Fruit fly (Drosophila melanogaster): ENCODE data around the gene Sh.

The Sh gene

DNA sequence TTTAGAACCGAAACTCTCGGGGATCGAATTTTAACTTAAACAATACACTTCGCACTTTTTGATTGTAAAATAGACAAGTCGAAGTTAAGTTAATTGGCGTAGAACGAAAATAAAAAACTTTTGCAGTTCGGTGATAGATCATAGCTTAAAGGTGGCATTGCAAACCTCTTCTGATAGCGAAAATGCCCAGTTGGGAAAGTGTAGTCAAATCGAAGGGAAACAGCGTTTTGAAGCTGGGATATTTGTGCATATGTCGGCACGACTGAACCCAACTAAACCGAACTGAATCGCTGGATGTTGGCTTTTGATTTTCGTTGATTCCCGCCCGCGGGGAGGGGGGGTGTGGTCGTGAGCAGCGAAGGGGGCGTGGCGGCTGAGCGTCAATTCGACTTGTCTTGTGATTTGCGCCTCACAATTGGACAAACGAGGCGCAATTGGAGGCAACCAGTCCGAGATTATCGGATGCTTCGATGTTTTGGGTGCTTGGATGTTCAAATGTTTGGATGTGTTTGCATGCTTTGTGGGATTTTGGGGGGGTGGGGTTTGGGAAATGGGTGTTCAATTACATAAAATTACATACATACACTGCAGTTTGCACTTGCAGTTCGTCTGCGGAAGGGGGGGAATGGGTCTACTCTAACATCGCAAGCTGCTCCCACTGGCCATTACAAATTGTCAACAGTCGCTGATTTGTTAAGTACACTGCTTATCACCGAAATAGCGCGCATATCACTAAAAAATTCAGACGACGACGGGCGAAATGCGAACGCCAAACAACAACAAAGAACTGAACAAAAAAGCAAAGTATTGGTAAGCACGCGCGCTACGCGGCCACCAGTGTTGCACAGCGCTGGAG is 21.8 kb upstream of the Sh start:
- no peak for TF ChIP-seq noc (tag; optimal IDR thresholded peaks at IDR 0.05)

DNA sequence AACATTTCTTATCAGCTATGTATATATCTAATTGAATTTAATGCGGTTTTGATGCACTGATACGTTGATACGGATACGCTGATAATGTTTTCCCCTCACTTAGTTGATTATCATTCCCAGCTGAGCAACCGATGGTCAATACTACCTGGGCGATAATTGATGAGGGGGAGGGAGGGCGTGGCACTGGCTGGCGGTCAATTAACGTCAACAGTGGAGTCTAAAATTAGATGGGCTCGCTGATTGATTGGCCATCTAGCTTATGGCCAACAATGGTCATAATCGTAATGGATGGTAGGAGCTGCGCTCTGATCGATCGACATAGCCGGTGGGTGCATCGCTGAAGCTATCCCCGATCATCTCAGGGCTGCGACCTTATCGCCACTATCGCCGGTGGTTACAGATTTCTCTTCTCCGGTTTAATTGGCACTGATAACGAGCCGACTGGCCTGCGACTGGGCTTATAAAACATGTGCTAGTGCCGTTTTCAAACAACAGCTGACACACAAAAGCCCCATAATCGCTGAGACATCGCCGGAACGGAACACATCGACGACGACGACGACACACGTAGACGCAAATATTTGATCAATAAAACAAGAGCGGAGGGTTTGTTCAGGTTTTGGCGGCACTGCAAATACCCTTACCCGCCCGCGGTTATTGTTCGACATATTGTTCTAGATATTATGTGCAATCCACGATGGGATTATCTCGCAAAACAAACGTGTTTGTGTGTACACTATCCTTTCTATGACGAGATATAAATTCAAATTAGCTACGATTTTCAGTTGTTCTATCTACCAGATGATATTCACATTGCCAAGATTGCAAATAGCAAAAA is 20.7 kb upstream of the Sh start:
- no peak for TF ChIP-seq noc (tag; optimal IDR thresholded peaks at IDR 0.05)

DNA sequence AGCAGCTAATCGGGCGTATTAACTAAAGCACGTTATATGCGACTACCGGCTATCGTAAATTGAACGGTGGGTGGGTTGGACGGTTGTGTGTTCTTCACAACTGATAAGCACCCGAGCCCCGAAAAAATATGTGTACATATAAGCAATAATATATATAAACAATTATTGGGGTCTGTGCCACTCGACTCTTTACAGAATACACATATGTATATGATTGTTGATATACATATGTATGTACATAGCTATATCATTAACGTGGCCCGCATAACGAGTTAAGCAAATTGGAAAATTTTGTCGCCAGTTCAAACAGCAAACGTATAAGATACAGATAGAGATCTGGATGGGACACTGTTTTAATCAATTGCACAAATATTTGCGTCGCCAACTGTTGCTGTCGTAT is 19.6 kb upstream of the Sh start:
- no peak for TF ChIP-seq noc (tag; optimal IDR thresholded peaks at IDR 0.05)

DNA sequence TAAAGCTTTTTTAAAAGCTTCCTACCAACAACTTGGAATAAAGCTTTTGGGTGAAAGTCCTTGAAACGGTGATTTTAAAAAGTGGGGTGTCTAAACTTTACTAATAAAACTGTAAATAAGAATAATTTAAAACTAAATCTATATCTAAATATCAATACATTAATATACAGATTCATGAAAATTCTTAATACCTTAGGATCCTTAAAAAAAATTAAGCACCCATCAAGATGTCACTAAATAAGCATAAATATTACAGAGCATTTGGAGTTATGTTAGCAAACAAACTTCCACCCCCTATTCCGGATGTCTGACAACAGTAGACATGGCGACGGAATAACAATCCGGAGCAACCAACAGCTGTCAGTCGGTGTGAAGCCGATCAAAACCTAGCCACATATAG is 1.1 kb upstream of the Sh start, which contains the start of gene Dhc16F:
TSS of gene Dhc16F (plus strand) at position 301 of the 400 bp plus-strand sequence.
- no peak for TF ChIP-seq noc (tag; optimal IDR thresholded peaks at IDR 0.05)

DNA sequence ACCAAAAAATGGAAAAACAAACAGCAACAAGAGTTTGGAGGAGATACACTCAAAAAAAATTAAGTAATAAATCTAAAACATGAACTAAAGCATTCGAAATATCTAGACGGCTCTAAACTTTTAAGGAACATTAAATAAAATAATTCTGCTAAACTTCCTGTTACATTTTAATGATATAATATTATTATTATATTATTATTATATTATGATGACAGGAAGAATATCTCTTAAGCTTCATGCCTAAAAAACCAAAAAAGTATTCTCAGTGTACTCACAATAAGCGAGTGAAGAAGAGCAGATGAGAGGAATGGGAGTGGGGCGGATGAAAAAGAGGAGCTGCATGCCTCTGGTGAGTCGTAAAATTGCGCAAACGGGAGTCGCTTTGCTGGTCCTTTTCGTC is 4.9 kb downstream of the Sh start:
- TF ChIP-seq noc (tag; optimal IDR thresholded peaks at IDR 0.05) = no peak

DNA sequence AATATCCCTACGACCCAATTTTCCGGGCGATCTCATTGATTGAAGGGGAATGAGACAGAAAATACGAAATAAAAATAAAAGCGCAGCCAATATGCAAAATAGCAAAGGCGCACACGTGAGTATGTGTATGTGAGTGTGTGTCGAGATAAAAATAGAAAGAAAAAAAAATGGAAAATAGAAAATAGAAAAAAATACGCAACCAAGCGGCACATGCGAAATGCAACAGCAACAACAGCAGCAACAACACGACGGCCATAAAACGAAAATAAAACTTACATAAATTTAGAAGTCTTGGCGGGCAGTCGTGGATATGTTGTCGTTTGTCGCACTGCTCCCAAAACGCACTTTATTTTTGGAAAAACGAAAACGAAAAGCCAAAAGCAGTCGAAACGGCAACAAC is 5.8 kb downstream of the Sh start:
- no peak for TF ChIP-seq noc (tag; optimal IDR thresholded peaks at IDR 0.05)

DNA sequence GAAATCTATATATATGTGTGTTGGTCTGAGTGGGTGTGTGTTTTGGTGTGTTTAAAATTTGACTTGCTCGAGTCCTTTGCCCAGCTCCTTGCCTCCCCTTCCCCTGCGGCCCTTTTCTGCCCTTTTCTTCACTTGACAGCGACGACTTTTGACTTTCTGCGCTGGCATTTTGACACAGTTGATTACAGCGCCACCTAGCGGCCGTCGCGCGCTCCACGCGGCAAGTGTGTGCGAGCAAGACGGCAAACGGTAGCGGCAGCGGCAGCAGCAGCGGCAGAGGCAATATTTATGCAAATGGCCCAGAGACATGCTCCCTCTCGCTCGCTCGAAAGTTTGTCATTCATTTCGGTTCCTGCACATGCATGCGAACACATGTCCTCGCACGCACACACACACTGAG is 10.9 kb downstream of the Sh start:
- no peak for TF ChIP-seq noc (tag; optimal IDR thresholded peaks at IDR 0.05)

DNA sequence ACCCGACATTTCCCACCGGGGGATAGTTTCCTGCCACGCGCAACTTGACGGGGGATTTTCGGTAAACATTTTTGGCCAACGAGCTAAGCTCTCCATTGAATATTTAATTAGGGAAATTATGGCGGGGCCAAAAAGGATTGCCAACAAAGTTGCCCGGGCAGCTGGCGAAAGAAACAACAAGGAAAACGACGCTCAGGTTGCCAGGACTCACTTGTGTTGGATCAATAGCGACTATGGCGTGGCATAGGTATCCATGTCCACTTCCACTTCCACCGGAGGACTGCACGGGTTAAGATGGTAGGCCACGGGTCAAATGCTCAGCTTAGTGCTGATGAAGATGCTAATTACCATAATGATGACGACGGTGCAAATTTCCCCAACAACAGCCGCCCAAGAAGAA is 19.4 kb downstream of the Sh start, which contains the start of gene CG15373:
TSS of gene CG15373 (plus strand) at position 301 of the 400 bp plus-strand sequence.
- no peak for TF ChIP-seq noc (tag; optimal IDR thresholded peaks at IDR 0.05)

DNA sequence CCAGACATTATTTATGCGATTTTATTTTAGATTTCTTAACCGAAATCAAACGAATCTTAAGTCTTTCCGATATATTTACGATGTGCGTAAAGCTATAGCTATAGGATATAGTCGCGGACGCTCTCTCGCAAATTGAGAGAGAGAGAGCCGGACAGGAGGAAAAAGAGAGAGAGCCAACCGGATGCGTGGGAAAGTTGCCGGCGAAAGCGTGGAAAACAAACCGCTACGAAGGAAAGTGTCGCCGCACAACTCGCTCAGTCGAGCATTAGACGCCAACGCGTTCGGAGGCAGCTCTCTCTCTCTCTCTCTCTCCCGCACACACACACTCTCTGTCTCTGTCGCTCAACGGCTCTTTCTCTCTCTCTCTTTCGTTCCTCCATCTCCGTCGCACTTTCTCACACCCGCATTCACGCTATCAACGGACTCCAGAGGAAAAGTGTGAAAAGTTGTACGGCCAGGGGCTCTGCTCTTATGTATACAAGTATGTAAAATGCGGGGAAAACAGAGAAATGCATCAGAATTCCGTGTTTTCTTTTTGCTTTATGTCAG is 39.4 kb downstream of the Sh start, which contains the start of gene CG6867:
TSS of gene CG6867 (plus strand) at position 256 of the 549 bp plus-strand sequence.
- no peak for TF ChIP-seq noc (tag; optimal IDR thresholded peaks at IDR 0.05)

DNA sequence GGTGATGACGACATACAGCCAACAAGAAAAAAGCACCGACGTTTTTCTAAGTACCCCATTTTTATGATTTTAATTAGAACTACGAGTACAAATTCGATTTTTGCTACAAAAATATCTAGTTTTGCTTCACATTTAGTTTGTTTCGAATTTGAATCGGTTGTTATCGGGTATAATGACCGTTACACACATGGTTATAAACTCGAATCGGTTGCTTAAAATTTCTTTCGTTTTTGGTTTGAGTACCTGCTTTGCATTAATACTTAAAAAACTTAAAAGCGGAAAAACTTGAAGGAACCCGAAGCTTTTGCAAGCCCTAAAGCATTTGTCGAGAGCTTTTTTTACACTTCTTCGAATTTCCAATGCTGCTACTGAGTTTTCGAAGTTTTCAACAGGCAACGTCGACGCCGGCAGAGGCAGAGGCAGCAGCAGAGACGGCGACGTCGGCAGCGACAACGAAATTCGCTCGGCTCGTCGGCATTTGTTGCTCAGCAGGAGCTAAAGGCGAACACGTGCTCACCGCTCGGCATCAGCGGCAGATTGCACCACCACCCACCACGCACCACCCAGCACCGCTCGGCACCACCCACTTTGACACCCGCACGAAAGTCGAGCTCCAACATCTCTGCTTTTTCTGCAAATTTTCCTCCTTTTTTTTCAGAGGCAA is 44.5 kb downstream of the Sh start:
- no peak for TF ChIP-seq noc (tag; optimal IDR thresholded peaks at IDR 0.05)

DNA sequence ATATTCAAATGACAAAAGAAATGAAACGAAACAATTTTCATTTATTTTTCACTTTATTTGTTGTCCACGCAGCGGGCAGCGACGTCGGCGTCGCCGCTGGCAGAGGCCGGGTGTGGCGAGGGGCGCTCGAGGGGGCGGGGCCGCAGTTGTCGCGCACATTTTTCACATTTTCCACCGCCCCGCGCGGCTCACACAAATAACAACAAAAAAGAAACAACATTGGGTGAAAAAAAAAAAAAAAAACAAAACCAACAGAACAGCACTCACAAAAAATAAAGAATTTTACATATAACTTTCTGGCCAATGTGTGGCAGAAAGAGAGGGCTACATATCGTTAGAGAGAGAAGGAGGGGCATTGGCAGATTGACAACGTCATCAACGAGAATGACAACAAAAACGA is 48.4 kb downstream of the Sh start:
- TF ChIP-seq noc (tag; optimal IDR thresholded peaks at IDR 0.05) = no peak

DNA sequence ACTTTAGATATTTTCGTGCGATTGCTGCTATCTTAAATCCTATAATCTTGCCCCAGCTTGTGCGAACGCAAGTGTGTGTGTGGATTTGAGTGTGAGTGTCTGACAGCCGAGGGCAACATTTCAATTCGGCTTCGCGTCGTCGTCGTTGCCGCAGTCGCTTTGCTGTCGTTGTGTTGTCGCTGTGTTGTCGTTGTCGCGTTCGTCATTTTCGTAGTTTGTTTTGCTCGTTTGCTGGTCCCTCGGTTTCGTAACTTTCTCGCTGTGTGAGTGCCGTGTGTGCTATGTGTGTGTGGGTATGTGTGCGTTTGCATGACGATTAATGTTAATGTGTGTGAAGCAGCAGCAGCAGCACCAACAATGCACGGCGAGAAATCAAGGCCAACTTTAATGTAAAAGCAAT is 53.6 kb downstream of the Sh start:
- TF ChIP-seq noc (tag; optimal IDR thresholded peaks at IDR 0.05) = no peak

DNA sequence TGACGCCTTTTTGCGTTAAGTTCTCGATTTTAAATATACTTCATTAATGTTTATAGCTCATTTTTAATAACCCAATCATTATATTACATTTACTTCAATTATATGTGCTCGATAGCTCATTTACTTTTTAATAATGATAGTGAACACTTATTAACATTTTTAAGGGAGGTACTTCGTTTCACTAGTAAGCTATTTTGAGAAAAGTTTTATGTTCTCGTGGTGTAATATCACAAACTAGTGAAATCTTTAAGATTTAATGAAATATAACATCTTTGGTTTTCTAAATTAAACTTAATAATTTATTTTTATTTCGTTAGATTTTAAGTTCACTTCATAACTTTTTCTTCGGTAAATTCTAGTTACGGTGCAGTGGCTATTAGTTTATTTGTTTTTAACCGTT is 55.5 kb downstream of the Sh start, which contains the start of gene CG12672:
TSS of gene CG12672 (minus strand) at position 101 of the 400 bp plus-strand sequence.
- TF ChIP-seq noc (tag; optimal IDR thresholded peaks at IDR 0.05) = no peak

DNA sequence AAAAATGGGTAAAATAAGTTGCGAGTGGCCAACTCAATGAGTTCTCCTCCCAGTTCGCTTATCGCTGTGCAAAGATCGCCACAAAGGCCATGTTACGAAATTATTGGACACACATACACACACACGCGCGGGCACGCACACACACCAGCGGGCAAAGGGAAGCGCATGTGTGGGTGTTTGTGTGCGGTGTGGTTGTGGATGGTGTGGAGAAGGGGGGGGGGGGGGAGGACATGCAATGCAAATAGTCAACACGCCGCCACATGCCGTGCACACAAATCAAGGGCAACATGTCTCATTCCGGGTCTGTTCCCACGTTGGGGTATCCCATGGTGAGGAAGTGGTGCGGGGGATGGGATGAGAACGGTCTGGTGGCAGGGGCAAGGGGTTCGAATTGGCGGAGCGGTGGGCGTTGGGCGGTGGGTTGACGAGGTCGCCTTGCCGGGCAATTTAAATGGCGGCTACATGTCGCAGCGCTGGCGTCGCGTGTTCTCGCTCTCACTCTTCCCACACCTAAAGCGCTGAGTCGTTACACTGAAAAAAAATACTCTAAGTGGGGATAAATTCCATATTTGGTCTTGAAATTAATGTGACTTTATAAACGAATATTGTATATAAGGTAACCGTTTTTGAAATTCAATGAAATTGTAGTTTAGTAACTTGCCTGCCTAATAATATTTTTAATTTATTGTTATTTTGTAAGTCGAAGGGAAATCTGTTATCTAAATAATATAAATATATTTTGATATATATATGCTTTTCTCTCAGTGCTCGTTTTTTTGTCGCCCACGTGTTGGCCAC is 59.1 kb downstream of the Sh start:
- no peak for TF ChIP-seq noc (tag; optimal IDR thresholded peaks at IDR 0.05)

DNA sequence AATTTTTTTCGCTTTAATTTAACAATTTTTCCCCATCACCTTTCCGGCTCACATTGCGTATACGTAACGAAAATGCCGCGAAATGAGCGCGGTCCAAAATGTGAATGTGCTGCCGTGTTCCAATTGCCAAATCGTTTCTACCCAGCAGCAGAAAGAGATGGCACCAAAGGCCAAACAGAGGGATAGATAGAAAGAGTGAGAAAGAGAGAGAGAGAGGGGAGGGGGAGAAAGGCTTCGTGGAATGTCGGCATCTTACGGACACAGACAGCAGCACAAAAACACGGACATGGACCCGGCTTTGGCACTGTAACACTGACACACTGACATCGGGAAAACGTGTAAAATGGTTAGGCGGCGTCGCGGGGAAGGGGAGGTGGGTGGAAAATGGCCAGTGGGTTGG is 67.5 kb downstream of the Sh start:
- TF ChIP-seq noc (tag; optimal IDR thresholded peaks at IDR 0.05) = no peak
